Fruit fly (Drosophila melanogaster): ENCODE data around the gene CG7497.

Gene CG7497

dm6 chr3L:17644906-17645244, 11.6 kb downstream of the CG7497 start, which contains the start of gene Pep (continued):
- peak; percentile 64 for TF ChIP-seq Dif (GFP tag; optimal IDR thresholded peaks at IDR 0.05; ENCODE audit: partially characterized antibody)
- TF ChIP-seq Jra (GFP tag; optimal IDR thresholded peaks at IDR 0.05): peak; percentile 51
- peak; percentile 82 for TF ChIP-seq tai (GFP tag; optimal IDR thresholded peaks at IDR 0.05)
- no peak for TF ChIP-seq dmrt93B (GFP tag; optimal IDR thresholded peaks at IDR 0.05)

dm6 chr3L:17646637-17647036, 13.4 kb downstream of the CG7497 start, which contains the start of gene CG43085:
CG43085 (minus strand) TSS chr3L:17646737.
- no peak for TF ChIP-seq br (GFP tag; optimal IDR thresholded peaks at IDR 0.05)
- TF ChIP-seq rgr (GFP tag; optimal IDR thresholded peaks at IDR 0.05): no peak
- no peak for TF ChIP-seq usp (GFP tag; optimal IDR thresholded peaks at IDR 0.05)
- TF ChIP-seq Hr78 (GFP tag; optimal IDR thresholded peaks at IDR 0.05): no peak
- TF ChIP-seq sage (GFP tag; optimal IDR thresholded peaks at IDR 0.05): no peak
- TF ChIP-seq CrebA (GFP tag; optimal IDR thresholded peaks at IDR 0.05; ENCODE audit: borderline replicate concordance): no peak
- no peak for TF ChIP-seq h (GFP tag; optimal IDR thresholded peaks at IDR 0.05)
- TF ChIP-seq Abd-B (GFP tag; optimal IDR thresholded peaks at IDR 0.05): no peak
- TF ChIP-seq tai (GFP tag; optimal IDR thresholded peaks at IDR 0.05): no peak
- TF ChIP-seq jim (GFP tag; optimal IDR thresholded peaks at IDR 0.05): no peak
- no peak for TF ChIP-seq woc (GFP tag; optimal IDR thresholded peaks at IDR 0.05)
- TF ChIP-seq lola (GFP tag; optimal IDR thresholded peaks at IDR 0.05): no peak
- TF ChIP-seq Jra (GFP tag; optimal IDR thresholded peaks at IDR 0.05): no peak
- TF ChIP-seq Sp1 (GFP tag; optimal IDR thresholded peaks at IDR 0.05): no peak
- no peak for TF ChIP-seq fru (GFP tag; optimal IDR thresholded peaks at IDR 0.05)
- no peak for TF ChIP-seq Hr83 (GFP tag; optimal IDR thresholded peaks at IDR 0.05; ENCODE audit: poor library complexity, severe bottlenecking)
- no peak for TF ChIP-seq psq (GFP tag; optimal IDR thresholded peaks at IDR 0.05)
- no peak for TF ChIP-seq Vsx2 (GFP tag; optimal IDR thresholded peaks at IDR 0.05; ENCODE audit: partially characterized antibody)
- TF ChIP-seq Myc (optimal IDR thresholded peaks at IDR 0.05): no peak

DNA sequence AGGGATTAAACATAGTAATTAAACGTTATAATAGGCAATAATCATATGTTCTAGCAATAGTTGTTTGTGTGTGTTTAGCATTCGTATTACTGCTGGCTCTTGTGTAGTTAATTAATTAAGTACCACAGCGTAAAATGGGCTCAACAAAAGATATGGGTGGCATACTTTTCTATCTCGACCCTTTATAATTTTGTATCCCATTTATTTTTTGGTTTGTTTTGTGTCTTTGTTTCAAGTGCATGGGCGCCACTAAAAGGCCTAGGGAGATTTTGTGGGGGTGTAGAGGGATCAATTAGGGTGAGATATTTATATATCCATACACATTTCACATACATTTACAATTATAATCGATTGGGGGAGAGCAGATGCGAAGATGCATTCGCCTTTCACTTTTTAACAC, 14.3 kb downstream of the CG7497 start:
- TF ChIP-seq Hr78 (GFP tag; optimal IDR thresholded peaks at IDR 0.05) (no peak), fru (GFP tag; optimal IDR thresholded peaks at IDR 0.05) (no peak), psq (GFP tag; optimal IDR thresholded peaks at IDR 0.05) (no peak), br (GFP tag; optimal IDR thresholded peaks at IDR 0.05) (no peak), brk (GFP tag; optimal IDR thresholded peaks at IDR 0.05) (no peak), sv (GFP tag; optimal IDR thresholded peaks at IDR 0.05) (no peak), Mio (GFP tag; optimal IDR thresholded peaks at IDR 0.05) (no peak), lola (GFP tag; optimal IDR thresholded peaks at IDR 0.05) (no peak), pan (optimal IDR thresholded peaks at IDR 0.05) (no peak), CG9705 (GFP tag; optimal IDR thresholded peaks at IDR 0.05) (no peak), usp (GFP tag; optimal IDR thresholded peaks at IDR 0.05) (no peak), Myc (optimal IDR thresholded peaks at IDR 0.05) (no peak), Jra (GFP tag; optimal IDR thresholded peaks at IDR 0.05) (no peak)

DNA sequence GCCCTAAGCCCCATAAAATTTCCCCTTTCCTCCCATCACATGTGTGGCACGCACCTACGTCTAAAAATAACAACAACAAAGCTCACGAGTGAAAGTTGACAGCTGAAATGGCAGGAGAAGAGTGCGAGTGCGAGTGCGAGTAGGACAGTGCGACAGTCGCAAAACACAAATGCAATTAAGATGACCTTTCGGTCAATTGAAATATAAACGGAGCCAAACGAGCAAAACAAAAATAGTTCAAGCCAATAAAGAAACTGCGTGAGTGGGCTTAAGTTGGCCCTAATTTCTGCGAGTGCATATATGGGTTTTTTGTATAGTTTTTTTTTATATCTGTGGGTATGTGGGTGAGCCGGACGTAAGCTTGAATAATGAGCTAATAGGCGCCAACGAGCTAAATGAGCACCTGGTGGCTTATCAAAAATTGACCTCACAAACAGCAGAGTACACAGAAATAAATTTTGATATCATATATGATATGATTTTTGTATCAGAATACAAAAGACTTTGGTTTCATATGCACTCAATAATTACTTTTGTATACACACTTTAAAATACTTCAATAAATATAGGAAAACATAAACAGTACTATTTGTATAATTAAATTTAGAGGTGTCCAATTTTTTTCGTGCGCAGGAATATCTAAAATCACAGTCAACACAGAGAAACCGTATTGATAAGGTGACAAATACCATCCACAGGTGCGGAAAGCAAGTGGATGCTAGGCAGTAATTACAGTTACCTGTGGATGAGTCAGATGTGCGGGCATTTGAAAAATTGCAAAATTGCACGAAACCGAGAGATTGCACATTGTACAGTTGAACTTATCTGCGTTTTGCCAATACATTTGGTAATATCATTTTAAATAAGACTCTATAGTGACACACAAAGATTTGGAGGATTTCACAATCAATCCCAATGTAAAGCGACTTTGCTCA, 18.7 kb downstream of the CG7497 start:
- TF ChIP-seq Dif (GFP tag; optimal IDR thresholded peaks at IDR 0.05; ENCODE audit: partially characterized antibody) (no peak), fru (GFP tag; optimal IDR thresholded peaks at IDR 0.05) (peak; percentile 39), OdsH (GFP tag; optimal IDR thresholded peaks at IDR 0.05) (peak; percentile 29), sv (GFP tag; optimal IDR thresholded peaks at IDR 0.05) (no peak), h (GFP tag; optimal IDR thresholded peaks at IDR 0.05) (peak; percentile 49), Rel (GFP tag; optimal IDR thresholded peaks at IDR 0.05) (no peak), Rel (tag; optimal IDR thresholded peaks at IDR 0.05) (no peak), Mio (GFP tag; optimal IDR thresholded peaks at IDR 0.05) (no peak), dl (GFP tag; optimal IDR thresholded peaks at IDR 0.05; ENCODE audit: insufficient read depth in 1 of 2, partially characterized antibody in 2 of 2) (no peak), Hnf4 (GFP tag; optimal IDR thresholded peaks at IDR 0.05) (no peak), CG32264 (GFP tag; optimal IDR thresholded peaks at IDR 0.05) (no peak), CrebA (GFP tag; optimal IDR thresholded peaks at IDR 0.05; ENCODE audit: borderline replicate concordance) (no peak), Abd-B (GFP tag; optimal IDR thresholded peaks at IDR 0.05) (no peak), HLH106 (tag; optimal IDR thresholded peaks at IDR 0.05) (peak; percentile 19), brk (GFP tag; optimal IDR thresholded peaks at IDR 0.05) (no peak), Sp1 (GFP tag; optimal IDR thresholded peaks at IDR 0.05) (peak; percentile 24), woc (GFP tag; optimal IDR thresholded peaks at IDR 0.05) (no peak), jim (GFP tag; optimal IDR thresholded peaks at IDR 0.05) (no peak), dsf (GFP tag; optimal IDR thresholded peaks at IDR 0.05; ENCODE audit: borderline replicate concordance) (no peak), Jra (GFP tag; optimal IDR thresholded peaks at IDR 0.05) (no peak), sage (GFP tag; optimal IDR thresholded peaks at IDR 0.05) (no peak), Myc (optimal IDR thresholded peaks at IDR 0.05) (no peak), dmrt93B (GFP tag; optimal IDR thresholded peaks at IDR 0.05) (no peak), GATAd (GFP tag; optimal IDR thresholded peaks at IDR 0.05) (no peak), usp (GFP tag; optimal IDR thresholded peaks at IDR 0.05) (no peak), br (GFP tag; optimal IDR thresholded peaks at IDR 0.05) (no peak), Hr78 (GFP tag; optimal IDR thresholded peaks at IDR 0.05) (no peak), lola (GFP tag; optimal IDR thresholded peaks at IDR 0.05) (no peak), tai (GFP tag; optimal IDR thresholded peaks at IDR 0.05) (no peak), Vsx2 (GFP tag; optimal IDR thresholded peaks at IDR 0.05; ENCODE audit: partially characterized antibody) (no peak), Hr83 (GFP tag; optimal IDR thresholded peaks at IDR 0.05; ENCODE audit: poor library complexity, severe bottlenecking) (no peak), rgr (GFP tag; optimal IDR thresholded peaks at IDR 0.05) (peak; percentile 9), Dfd (GFP tag; optimal IDR thresholded peaks at IDR 0.05) (no peak), foxo (GFP tag; optimal IDR thresholded peaks at IDR 0.05) (peak in 1 of 2 experiments; percentile 34), CG9705 (GFP tag; optimal IDR thresholded peaks at IDR 0.05) (no peak), N (GFP tag; optimal IDR thresholded peaks at IDR 0.05) (no peak)

All from whole organism, wandering third instar larva.